Worm (Caenorhabditis elegans) whole organism, L3 larva: ENCODE measurements around the gene scl-11.
A peak's percentile ranks its signal among the peaks of the same experiment; 100 is the strongest.

Source experiments
- R02D3.7 ChIP-seq: fragments of 150-350 bp; optimal IDR thresholded peaks from 2 replicates; lab custom pipeline; 2014; ENCODE audit warnings: missing biosample characterization, missing genetic modification characterization
- ZK546.5 ChIP-seq: sonication (generic microtip); optimal IDR thresholded peaks from 2 replicates; lab custom pipeline; 2017; ENCODE audit warnings: missing biosample characterization, missing genetic modification characterization
- aly-2 ChIP-seq: fragments of 150-350 bp; optimal IDR thresholded peaks from 2 replicates; lab custom pipeline; 2014; ENCODE audit warnings: missing biosample characterization, missing genetic modification characterization
- ama-1 ChIP-seq: fragments of 150-350 bp; optimal IDR thresholded peaks from 2 replicates; lab custom pipeline; 2018
- ceh-16 ChIP-seq: sonication (generic microtip); optimal IDR thresholded peaks from 2 replicates; lab custom pipeline; 2017; ENCODE audit warnings: missing biosample characterization, missing genetic modification characterization
- ceh-28 ChIP-seq: fragments of 150-350 bp; optimal IDR thresholded peaks from 2 replicates; lab custom pipeline; 2014; ENCODE audit warnings: missing biosample characterization, missing genetic modification reagents, missing genetic modification characterization
- ceh-9 ChIP-seq: sonication (generic microtip); optimal IDR thresholded peaks from 2 replicates; lab custom pipeline; 2018; ENCODE audit warnings: missing biosample characterization, missing genetic modification characterization
- egl-5 ChIP-seq: fragments of 150-350 bp; optimal IDR thresholded peaks from 2 replicates; lab custom pipeline; 2017; ENCODE audit warnings: missing biosample characterization, missing genetic modification reagents, missing genetic modification characterization, inconsistent platforms
- elt-2 ChIP-seq: sonication (generic microtip); optimal IDR thresholded peaks from 2 replicates; lab custom pipeline; 2016; ENCODE audit warnings: missing genetic modification reagents, mild to moderate bottlenecking, missing genetic modification characterization, missing compliant biosample characterization
- elt-3 ChIP-seq, 3 experiments: fragments of 150-350 bp in 1 of 3; sonication (generic microtip) in 2 of 3; optimal IDR thresholded peaks; 2 replicates in 2 of 3; 4 replicates in 1 of 3; lab custom pipeline; 2014 to 2017; ENCODE audit warnings: missing biosample characterization in 3 of 3, missing genetic modification characterization in 3 of 3
- eor-1 ChIP-seq, 2 experiments: fragments of 150-350 bp; optimal IDR thresholded peaks; 2 replicates each; lab custom pipeline; 2014 to 2018; ENCODE audit warnings: missing biosample characterization in 2 of 2, missing genetic modification characterization in 2 of 2
- fos-1 ChIP-seq: fragments of 150-350 bp; optimal IDR thresholded peaks from 2 replicates; lab custom pipeline; 2014; ENCODE audit warnings: missing biosample characterization, missing genetic modification characterization
- hmg-11 ChIP-seq: sonication (generic microtip); optimal IDR thresholded peaks from 2 replicates; lab custom pipeline; 2016; ENCODE audit warnings: missing genetic modification characterization, missing compliant biosample characterization
- jun-1 ChIP-seq: fragments of 150-350 bp; optimal IDR thresholded peaks from 2 replicates; lab custom pipeline; 2014; ENCODE audit warnings: missing biosample characterization, missing genetic modification reagents, missing genetic modification characterization
- lin-15B ChIP-seq: fragments of 150-350 bp; optimal IDR thresholded peaks from 2 replicates; lab custom pipeline; 2014; ENCODE audit warnings: missing biosample characterization, missing genetic modification characterization
- lsy-12 ChIP-seq: sonication (generic microtip); optimal IDR thresholded peaks from 2 replicates; lab custom pipeline; 2016; ENCODE audit warnings: mild to moderate bottlenecking, missing genetic modification characterization, missing compliant biosample characterization
- mml-1 ChIP-seq: fragments of 150-350 bp; sonication (generic microtip); optimal IDR thresholded peaks from 3 replicates; lab custom pipeline; 2014; ENCODE audit warnings: missing biosample characterization, missing genetic modification characterization
- nfya-1 ChIP-seq: sonication (generic microtip); optimal IDR thresholded peaks from 2 replicates; lab custom pipeline; 2017; ENCODE audit warnings: missing genetic modification characterization, mild to moderate bottlenecking, missing compliant biosample characterization, antibody characterized with exemption, moderate library complexity; ENCODE audit not compliant: insufficient read depth
- nhr-11 ChIP-seq: fragments of 150-350 bp; optimal IDR thresholded peaks from 2 replicates; lab custom pipeline; 2014; ENCODE audit warnings: missing biosample characterization, missing genetic modification characterization
- nhr-12 ChIP-seq: fragments of 150-350 bp; optimal IDR thresholded peaks from 2 replicates; lab custom pipeline; 2014; ENCODE audit warnings: missing biosample characterization, missing genetic modification characterization
- nhr-23 ChIP-seq: fragments of 150-350 bp; optimal IDR thresholded peaks from 2 replicates; lab custom pipeline; 2014; ENCODE audit warnings: missing biosample characterization, missing genetic modification reagents, missing genetic modification characterization
- nhr-237 ChIP-seq: fragments of 150-350 bp; optimal IDR thresholded peaks from 2 replicates; lab custom pipeline; 2014; ENCODE audit warnings: missing biosample characterization, missing genetic modification characterization
- nhr-25 ChIP-seq: sonication (generic microtip); optimal IDR thresholded peaks from 2 replicates; lab custom pipeline; 2017; ENCODE audit warnings: missing biosample characterization, missing genetic modification characterization
- nhr-28 ChIP-seq: fragments of 150-350 bp; optimal IDR thresholded peaks from 2 replicates; lab custom pipeline; 2014; ENCODE audit warnings: missing biosample characterization, missing genetic modification characterization
- nhr-77 ChIP-seq: fragments of 150-350 bp; optimal IDR thresholded peaks from 2 replicates; lab custom pipeline; 2014; ENCODE audit warnings: missing biosample characterization, missing genetic modification characterization
- pha-4 ChIP-seq: fragments of 150-350 bp; optimal IDR thresholded peaks from 2 replicates; lab custom pipeline; 2014; ENCODE audit warnings: missing biosample characterization, missing genetic modification reagents, missing genetic modification characterization
- pqm-1 ChIP-seq: fragments of 150-350 bp; optimal IDR thresholded peaks from 2 replicates; lab custom pipeline; 2017; ENCODE audit warnings: missing biosample characterization, missing genetic modification characterization, inconsistent platforms
- sea-2 ChIP-seq: fragments of 150-350 bp; sonication (generic microtip); optimal IDR thresholded peaks from 4 replicates; lab custom pipeline; 2014; ENCODE audit warnings: missing biosample characterization, missing genetic modification reagents, missing genetic modification characterization
- skn-1 ChIP-seq: fragments of 150-350 bp; optimal IDR thresholded peaks from 2 replicates; lab custom pipeline; 2014; ENCODE audit warnings: missing biosample characterization, missing genetic modification characterization
- snpc-4 ChIP-seq: fragments of 150-350 bp; optimal IDR thresholded peaks from 2 replicates; lab custom pipeline; 2014; ENCODE audit warnings: missing biosample characterization, missing genetic modification characterization
- tbx-2 ChIP-seq: sonication (generic microtip); optimal IDR thresholded peaks from 2 replicates; lab custom pipeline; 2016; ENCODE audit warnings: mild to moderate bottlenecking, missing genetic modification characterization, missing compliant biosample characterization
- unc-39 ChIP-seq: sonication (generic microtip); optimal IDR thresholded peaks from 4 replicates; lab custom pipeline; 2017; ENCODE audit warnings: missing biosample characterization, missing genetic modification characterization
- zag-1 ChIP-seq: fragments of 150-350 bp; optimal IDR thresholded peaks from 2 replicates; lab custom pipeline; 2014; ENCODE audit warnings: missing biosample characterization, missing genetic modification characterization
- ztf-4 ChIP-seq: fragments of 150-350 bp; optimal IDR thresholded peaks from 2 replicates; lab custom pipeline; 2014; ENCODE audit warnings: missing biosample characterization, missing genetic modification characterization

The scl-11 gene

ce11 chrIV:13095462-13095861 lies 44.3 kb downstream of the scl-11 start, which contains the start of gene rfc-3:
Gene rfc-3, plus strand, starts transcription at chrIV:13095762.
- TF ChIP-seq fos-1 (tag; lab: Kevin White, UChicago) (no peak), nhr-23 (tag; lab: Kevin White, UChicago) (no peak), ZK546.5 (tag; lab: Kevin White, UChicago) (no peak), sea-2 (GFP tag; lab: Kevin White, UChicago) (no peak)

- TF ChIP-seq aly-2 (tag; lab: Kevin White, UChicago) (peak; percentile 30), nhr-237 (no peak)
Measured at ce11 chrIV:13096778-13097177, 45.6 kb downstream of the scl-11 start.

ce11 chrIV:13098652-13099051 lies 47.5 kb downstream of the scl-11 start, which contains the start of the genes dli-1, tin-9.2 and exos-4.1:
Gene dli-1, minus strand, starts transcription at chrIV:13098792.
Gene tin-9.2, plus strand, starts transcription at chrIV:13098995.
Gene exos-4.1, plus strand, starts transcription at chrIV:13098999.
- TF ChIP-seq snpc-4 (tag; lab: Kevin White, UChicago): peak; percentile 31
- TF ChIP-seq tbx-2: no peak
- peak; percentile 14 for TF ChIP-seq pqm-1
- TF ChIP-seq nhr-25 (tag; lab: Kevin White, UChicago): peak; percentile 35
- TF ChIP-seq nhr-28 (tag; lab: Kevin White, UChicago): no peak
- no peak for TF ChIP-seq nhr-77 (tag; lab: Kevin White, UChicago)
- TF ChIP-seq elt-2 (tag; lab: Kevin White, UChicago): peak; percentile 29
- no peak for TF ChIP-seq ama-1 (lab: Kevin White, UChicago)
- no peak for TF ChIP-seq ztf-4 (tag; lab: Kevin White, UChicago)
- peak; percentile 58 for TF ChIP-seq R02D3.7 (tag; lab: Kevin White, UChicago)
- peak; percentile 77 for TF ChIP-seq egl-5 (tag; lab: Kevin White, UChicago)
- no peak for TF ChIP-seq ceh-9 (tag; lab: Kevin White, UChicago)
- TF ChIP-seq fos-1 (tag; lab: Kevin White, UChicago): no peak
- TF ChIP-seq jun-1 (tag; lab: Kevin White, UChicago): peak; percentile 3
- TF ChIP-seq lin-15B: peak; percentile 83
- TF ChIP-seq ZK546.5 (tag; lab: Kevin White, UChicago): no peak
- TF ChIP-seq nhr-237: no peak
- no peak for TF ChIP-seq unc-39
- TF ChIP-seq sea-2 (GFP tag; lab: Kevin White, UChicago): no peak
- TF ChIP-seq elt-3 (tag; optimal IDR thresholded peaks at IDR 0.05; lab: Kevin White, UChicago): no peak
- TF ChIP-seq mml-1 (tag; lab: Kevin White, UChicago): no peak
- no peak for TF ChIP-seq aly-2 (tag; lab: Kevin White, UChicago)
- peak; percentile 77 for TF ChIP-seq nfya-1 (tag; lab: Kevin White, UChicago)
- TF ChIP-seq skn-1 (tag; lab: Kevin White, UChicago): peak; percentile 54
- TF ChIP-seq nhr-11 (tag; lab: Kevin White, UChicago): no peak
- peak; percentile 65 for TF ChIP-seq nhr-23 (tag; lab: Kevin White, UChicago)
- TF ChIP-seq ceh-16 (tag; lab: Kevin White, UChicago): no peak
- TF ChIP-seq hmg-11: peak; percentile 58
- no peak for TF ChIP-seq eor-1 (tag; optimal IDR thresholded peaks at IDR 0.05; lab: Kevin White, UChicago)
- TF ChIP-seq zag-1: no peak
- TF ChIP-seq pha-4 (tag; lab: Kevin White, UChicago): peak; percentile 69
- TF ChIP-seq ceh-28 (tag; lab: Kevin White, UChicago): peak; percentile 54

ce11 chrIV:13100415-13100814 lies 49.2 kb downstream of the scl-11 start, which contains the start of gene fask-1:
Gene fask-1, plus strand, starts transcription at chrIV:13100715.
- TF ChIP-seq elt-3 (tag; optimal IDR thresholded peaks at IDR 0.05; lab: Kevin White, UChicago) (no peak), nhr-11 (tag; lab: Kevin White, UChicago) (no peak), lsy-12 (tag; lab: Kevin White, UChicago) (no peak), aly-2 (tag; lab: Kevin White, UChicago) (no peak), nhr-12 (tag; lab: Kevin White, UChicago) (no peak), R02D3.7 (tag; lab: Kevin White, UChicago) (no peak)
